Worm (Caenorhabditis elegans) whole organism, L1 larva: ENCODE data around the gene T19H5.6.

ENCODE experiments used
- blmp-1 ChIP-seq: fragments of 150-350 bp; optimal IDR thresholded peaks from 2 replicates; lab custom pipeline; 2014; ENCODE audit warnings: missing biosample characterization, missing genetic modification characterization
- ceh-90 ChIP-seq: sonication (generic microtip); optimal IDR thresholded peaks from 2 replicates; lab custom pipeline; 2016; ENCODE audit warnings: missing genetic modification characterization, missing compliant biosample characterization
- egl-13 ChIP-seq: sonication (generic microtip); optimal IDR thresholded peaks from 2 replicates; lab custom pipeline; 2016; ENCODE audit warnings: missing genotype, missing genetic modification reagents, missing genetic modification characterization, missing compliant biosample characterization
- elt-2 ChIP-seq: sonication (generic microtip); optimal IDR thresholded peaks from 2 replicates; lab custom pipeline; 2016; ENCODE audit warnings: missing genetic modification characterization, mild to moderate bottlenecking, inconsistent platforms, missing compliant biosample characterization, missing genetic modification reagents
- hpl-2 ChIP-seq: fragments of 150-350 bp; optimal IDR thresholded peaks from 2 replicates; lab custom pipeline; 2014; ENCODE audit warnings: missing biosample characterization, missing genetic modification reagents, missing genetic modification characterization
- lin-13 ChIP-seq: fragments of 150-350 bp; optimal IDR thresholded peaks from 2 replicates; lab custom pipeline; 2014; ENCODE audit warnings: missing biosample characterization, missing genetic modification reagents, missing genetic modification characterization
- lir-3 ChIP-seq: sonication (generic microtip); optimal IDR thresholded peaks from 2 replicates; lab custom pipeline; 2016; ENCODE audit warnings: mild to moderate bottlenecking, missing genetic modification characterization, moderate library complexity, missing compliant biosample characterization; ENCODE audit not compliant: poor library complexity
- nhr-237 ChIP-seq: fragments of 150-350 bp; optimal IDR thresholded peaks from 2 replicates; lab custom pipeline; 2014; ENCODE audit warnings: missing biosample characterization, missing genetic modification characterization
- nhr-77 ChIP-seq: fragments of 150-350 bp; optimal IDR thresholded peaks from 2 replicates; lab custom pipeline; 2014; ENCODE audit warnings: missing biosample characterization, missing genetic modification characterization
- sox-4 ChIP-seq: sonication (generic microtip); optimal IDR thresholded peaks from 2 replicates; lab custom pipeline; 2016; ENCODE audit warnings: missing genetic modification characterization, missing compliant biosample characterization
- ztf-4 ChIP-seq: fragments of 150-350 bp; optimal IDR thresholded peaks from 2 replicates; lab custom pipeline; 2014; ENCODE audit warnings: missing biosample characterization, missing genetic modification characterization

- TF ChIP-seq elt-2 (tag; lab: Kevin White, UChicago) (peak; percentile 41), nhr-77 (no peak), sox-4 (no peak), lin-13 (GFP tag; lab: Kevin White, UChicago) (no peak), egl-13 (tag; lab: Kevin White, UChicago) (no peak), nhr-237 (tag; lab: Kevin White, UChicago) (no peak), ztf-4 (tag; lab: Kevin White, UChicago) (no peak), ceh-90 (tag; lab: Kevin White, UChicago) (no peak), hpl-2 (no peak), lir-3 (tag; lab: Kevin White, UChicago) (no peak), blmp-1 (tag; lab: Kevin White, UChicago) (no peak)
These were observed 13.3 kb upstream of the T19H5.6 start for ce11 chrII:9483342-9483741.
